Worm (Caenorhabditis elegans): ENCODE results near the gene daf-36.

DNA sequence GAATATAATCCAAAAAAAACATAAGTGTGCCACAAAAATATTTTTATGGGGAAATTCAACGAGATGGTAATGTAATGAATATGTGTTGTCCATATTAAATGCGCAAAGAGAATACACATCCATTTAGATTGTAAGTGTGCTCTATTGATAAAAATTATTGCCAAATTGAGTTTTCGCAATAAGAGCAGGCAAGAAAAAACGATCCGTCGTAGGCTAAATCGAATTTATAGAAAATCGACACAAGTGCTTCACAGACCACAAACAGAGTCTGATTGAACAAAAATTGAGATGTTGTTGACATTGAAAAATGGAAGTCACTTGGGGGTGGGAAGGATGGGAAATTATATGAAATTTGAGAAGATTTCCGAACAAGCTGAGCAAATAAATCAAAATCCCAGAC is 39.5 kb upstream of the daf-36 start:
- TF ChIP-seq egl-27 (tag; optimal IDR thresholded peaks at IDR 0.05) (no peak), nhr-12 (tag; optimal IDR thresholded peaks at IDR 0.05) (no peak), tlp-1 (tag; optimal IDR thresholded peaks at IDR 0.05) (no peak)

Measured in whole organism, L1 larva.